Fruit fly (Drosophila melanogaster): ENCODE data around the gene CG33483.

- TF ChIP-seq h (optimal IDR thresholded peaks at IDR 0.05) (no peak), insv (optimal IDR thresholded peaks at IDR 0.05) (no peak), psq (optimal IDR thresholded peaks at IDR 0.05) (no peak)
These were observed 46.8 kb downstream of the CG33483 start for dm6 chr3R:30855176-30855575.
